Fruit fly (Drosophila melanogaster): ENCODE data around the gene CG17028.

The CG17028 gene

dm6 chr3L:15956448-15957010, 21.8 kb upstream of the CG17028 start, which contains the start of gene elgi (continued):
- no peak for TF ChIP-seq Hr38 (GFP tag; optimal IDR thresholded peaks at IDR 0.05)
- peak; percentile 5 for TF ChIP-seq spab (GFP tag; optimal IDR thresholded peaks at IDR 0.05)
- peak; percentile 76 for TF ChIP-seq CG3919 (GFP tag; optimal IDR thresholded peaks at IDR 0.05)
- TF ChIP-seq net (GFP tag; optimal IDR thresholded peaks at IDR 0.05): peak; percentile 53
- peak; percentile 61 for TF ChIP-seq acj6 (GFP tag; optimal IDR thresholded peaks at IDR 0.05)
- TF ChIP-seq vri (GFP tag; optimal IDR thresholded peaks at IDR 0.05): peak; percentile 71
- TF ChIP-seq Blimp-1 (GFP tag; optimal IDR thresholded peaks at IDR 0.05): peak; percentile 4
- peak; percentile 16 for TF ChIP-seq CG11762 (GFP tag; optimal IDR thresholded peaks at IDR 0.05; ENCODE audit: insufficient read depth)
- TF ChIP-seq CG34406 (GFP tag; optimal IDR thresholded peaks at IDR 0.05): peak; percentile 22
- TF ChIP-seq CG15336 (GFP tag; IDR thresholded peaks at IDR 0.05): peak; percentile 41; the same call in 1 of the 2 replicates
- no peak for TF ChIP-seq dsx (GFP tag; optimal IDR thresholded peaks at IDR 0.05; ENCODE audit: poor library complexity, severe bottlenecking)
- TF ChIP-seq fd85E (GFP tag; optimal IDR thresholded peaks at IDR 0.05): no peak
- no peak for TF ChIP-seq Eip93F (GFP tag; optimal IDR thresholded peaks at IDR 0.05)
- peak; percentile 26 for TF ChIP-seq CG10631 (GFP tag; optimal IDR thresholded peaks at IDR 0.05)
- TF ChIP-seq ss (GFP tag; optimal IDR thresholded peaks at IDR 0.05): peak in 1 of 2 experiments; percentile 56
- no peak for TF ChIP-seq Met (GFP tag; optimal IDR thresholded peaks at IDR 0.05)
- peak; percentile 73 for TF ChIP-seq CG31627 (GFP tag; optimal IDR thresholded peaks at IDR 0.05)
- peak; percentile 76 for TF ChIP-seq topi (GFP tag; optimal IDR thresholded peaks at IDR 0.05)
- no peak for TF ChIP-seq CG11294 (GFP tag; IDR thresholded peaks at IDR 0.05)
- TF ChIP-seq salr (GFP tag; optimal IDR thresholded peaks at IDR 0.05): peak in 1 of 2 experiments; percentile 5
- peak; percentile 37 for TF ChIP-seq CG8632 (GFP tag; optimal IDR thresholded peaks at IDR 0.05)
- no peak for TF ChIP-seq CG10669 (GFP tag; optimal IDR thresholded peaks at IDR 0.05)
- TF ChIP-seq CG11902 (GFP tag; optimal IDR thresholded peaks at IDR 0.05): no peak
- peak; percentile 46 for TF ChIP-seq CG32006 (GFP tag; optimal IDR thresholded peaks at IDR 0.05)
- no peak for TF ChIP-seq CG6276 (GFP tag; optimal IDR thresholded peaks at IDR 0.05)
- no peak for TF ChIP-seq Hr39 (GFP tag; optimal IDR thresholded peaks at IDR 0.05)
- peak; percentile 64 for TF ChIP-seq Smox (GFP tag; optimal IDR thresholded peaks at IDR 0.05)
- no peak for TF ChIP-seq Gug (GFP tag; IDR thresholded peaks at IDR 0.05)
- TF ChIP-seq Sox15 (GFP tag; optimal IDR thresholded peaks at IDR 0.05): peak; percentile 3

DNA sequence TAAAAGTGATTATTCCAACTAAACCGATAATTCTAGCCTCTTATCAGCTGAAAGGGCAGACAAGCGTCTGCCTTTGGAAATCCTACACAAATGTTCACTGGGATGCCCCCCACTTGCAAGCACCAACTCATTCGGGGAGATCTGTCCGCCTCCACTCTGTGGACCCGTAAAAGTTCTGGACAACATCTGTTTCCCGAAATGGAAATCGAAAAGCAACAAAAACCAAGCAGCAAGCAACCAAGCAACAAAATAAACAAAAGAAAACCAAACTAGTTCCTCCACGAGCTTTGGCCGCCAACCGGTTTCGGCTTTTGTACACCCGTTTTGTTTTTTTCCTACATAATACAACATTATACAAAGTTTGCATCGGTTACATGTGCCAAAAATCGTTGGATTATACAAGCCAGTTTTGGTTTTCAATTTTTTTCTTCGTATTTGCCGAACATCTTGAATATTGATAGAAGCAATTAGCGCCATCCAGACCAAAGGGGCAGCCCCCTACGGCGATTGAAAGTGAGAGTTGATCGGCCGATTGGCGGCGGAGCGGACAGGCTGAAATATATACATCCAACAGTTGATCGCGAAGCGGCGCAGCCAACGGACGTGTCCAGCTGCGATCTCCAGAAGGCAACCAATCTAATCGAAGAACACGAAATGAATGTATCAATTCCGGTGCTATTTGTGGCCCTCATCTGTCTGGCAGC, 19.6 kb upstream of the CG17028 start, which contains the start of gene CG17032:
TSS of gene CG17032 (plus strand) at position 232 of the 704 bp plus-strand sequence.
- TF ChIP-seq CG11762 (GFP tag; optimal IDR thresholded peaks at IDR 0.05; ENCODE audit: insufficient read depth): no peak
- peak; percentile 35 for TF ChIP-seq Lpt (GFP tag; optimal IDR thresholded peaks at IDR 0.05)
- no peak; the same call in 1 of the 2 replicates for TF ChIP-seq CG15336 (GFP tag; IDR thresholded peaks at IDR 0.05)
- TF ChIP-seq ss (GFP tag; optimal IDR thresholded peaks at IDR 0.05): peak in 1 of 2 experiments; percentile 49
- 0 out of 3 replicates have a peak, but pooled peaks have one; percentile 16 for TF ChIP-seq eg (GFP tag; IDR thresholded peaks at IDR 0.05)
- TF ChIP-seq CG1621 (tag; optimal IDR thresholded peaks at IDR 0.05): peak; percentile 81
- peak; percentile 83 for TF ChIP-seq Eip78C (GFP tag)
- TF ChIP-seq Ets96B (tag; optimal IDR thresholded peaks at IDR 0.05): no peak
- TF ChIP-seq OdsH (GFP tag; optimal IDR thresholded peaks at IDR 0.05): no peak
- TF ChIP-seq CG6854 (GFP tag; optimal IDR thresholded peaks at IDR 0.05): peak; percentile 68
- peak; percentile 94 for TF ChIP-seq dsx (GFP tag; optimal IDR thresholded peaks at IDR 0.05; ENCODE audit: poor library complexity, severe bottlenecking)
- peak; percentile 29 for TF ChIP-seq net (GFP tag; optimal IDR thresholded peaks at IDR 0.05)
- TF ChIP-seq fkh (GFP tag; optimal IDR thresholded peaks at IDR 0.05): no peak
- no peak for TF ChIP-seq CG31627 (GFP tag; optimal IDR thresholded peaks at IDR 0.05)
- TF ChIP-seq salr (GFP tag; optimal IDR thresholded peaks at IDR 0.05): no peak
- peak; percentile 99 for TF ChIP-seq Blimp-1 (GFP tag; optimal IDR thresholded peaks at IDR 0.05)
- TF ChIP-seq Sox102F (GFP tag; optimal IDR thresholded peaks at IDR 0.05): peak; percentile 18
- no peak for TF ChIP-seq CG8632 (GFP tag; optimal IDR thresholded peaks at IDR 0.05)
